Worm (Caenorhabditis elegans) whole organism, midembryonic: Measurements from ENCODE around the gene M199.2.

Experiments used
- T22C8.4 ChIP-seq: fragments of 200-800 bp; sonication (Bioruptor generic); IDR thresholded peaks from 2 replicates; pipeline ENCODE4 v1.3.6; 2022; ENCODE audit warnings: missing genetic modification characterization, missing compliant biosample characterization
- flt-1 ChIP-seq: fragments of 200-800 bp; sonication (Bioruptor generic); IDR thresholded peaks from 2 replicates; pipeline ENCODE4 v1.3.6; 2022; ENCODE audit warnings: missing genetic modification characterization, missing compliant biosample characterization
- ztf-29 ChIP-seq: fragments of 200-800 bp; sonication (Bioruptor generic); IDR thresholded peaks from 2 replicates; pipeline ENCODE4 v1.3.6; 2022; ENCODE audit warnings: missing genetic modification reagents, missing genetic modification characterization, missing compliant biosample characterization

ce11 chrIV:15107218-15107617, 1.4 kb upstream of the M199.2 start:
- TF ChIP-seq T22C8.4 (no peak), flt-1 (GFP tag; lab: Robert Waterston, UW) (no peak), ztf-29 (no peak)
